Fruit fly (Drosophila melanogaster): ENCODE results near the gene CG44362.

DNA sequence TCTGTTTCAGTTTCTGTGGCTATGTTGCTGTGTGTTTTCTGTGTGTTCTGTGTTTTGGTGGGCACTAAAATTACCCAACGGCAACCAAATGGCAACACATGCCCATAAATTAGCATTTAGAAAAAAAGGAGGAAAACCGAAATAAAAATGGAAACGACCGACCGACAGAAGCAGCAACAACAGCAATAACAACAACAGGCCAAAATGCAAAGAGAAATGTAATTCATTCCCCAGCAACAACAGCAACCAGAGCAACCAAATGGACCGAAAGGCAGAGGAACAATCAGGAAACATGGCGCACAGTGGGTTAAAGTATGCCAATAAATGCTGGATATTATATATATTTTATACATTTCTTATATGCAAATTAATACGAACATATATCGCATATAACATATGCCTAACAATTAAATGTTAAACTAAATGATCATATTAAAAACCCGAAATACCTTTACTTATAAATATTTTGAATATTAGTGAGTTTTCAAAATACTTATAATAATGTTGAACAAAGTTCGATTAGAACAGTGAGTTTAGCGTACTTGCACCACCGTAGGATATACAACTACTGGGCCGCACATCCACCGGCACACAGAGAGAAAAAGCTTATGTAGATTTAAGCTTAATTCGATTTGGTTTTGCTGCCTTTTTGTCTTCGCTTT, 8.2 kb upstream of the CG44362 start:
- peak; percentile 46 for TF ChIP-seq CG1621 (tag; optimal IDR thresholded peaks at IDR 0.05)
- no peak for TF ChIP-seq fkh (GFP tag; optimal IDR thresholded peaks at IDR 0.05)
- peak; percentile 79 for TF ChIP-seq CG3032 (tag; optimal IDR thresholded peaks at IDR 0.05)
- TF ChIP-seq CG7368 (GFP tag; optimal IDR thresholded peaks at IDR 0.05), result peak; percentile 50
- TF ChIP-seq Lpt (GFP tag; optimal IDR thresholded peaks at IDR 0.05), result peak; percentile 70
- peak; percentile 53 for TF ChIP-seq CG6854 (GFP tag; optimal IDR thresholded peaks at IDR 0.05)
- TF ChIP-seq Hr38 (GFP tag; optimal IDR thresholded peaks at IDR 0.05), result no peak
- peak; percentile 83 for TF ChIP-seq dsx (GFP tag; optimal IDR thresholded peaks at IDR 0.05; ENCODE audit: poor library complexity, severe bottlenecking)
- peak; percentile 81 for TF ChIP-seq Sox102F (GFP tag; optimal IDR thresholded peaks at IDR 0.05)
- peak; percentile 50 for TF ChIP-seq Sox15 (GFP tag; optimal IDR thresholded peaks at IDR 0.05)
- peak; percentile 45 for TF ChIP-seq fd85E (GFP tag; optimal IDR thresholded peaks at IDR 0.05)
- peak; percentile 82 for TF ChIP-seq CG34406 (GFP tag; optimal IDR thresholded peaks at IDR 0.05)
- peak; percentile 65 for TF ChIP-seq Eip75B (GFP tag; optimal IDR thresholded peaks at IDR 0.05)
